Fruit fly (Drosophila melanogaster) whole organism, adult: ENCODE measurements around the gene nkd.
A peak's percentile ranks its signal among the peaks of the same experiment; 100 is the strongest.

ENCODE experiments used
- CG11617 ChIP-seq: fragments of 200-800 bp; sonication (Bioruptor generic); optimal IDR thresholded peaks from 2 replicates; lab custom pipeline; 2017; ENCODE audit warnings: mild to moderate bottlenecking, missing biosample characterization, missing genetic modification reagents, missing genetic modification characterization
- CG12768 ChIP-seq: fragments of 200-800 bp; sonication (Bioruptor generic); optimal IDR thresholded peaks from 2 replicates; lab custom pipeline; 2017; ENCODE audit warnings: missing biosample characterization, missing genetic modification characterization, mild to moderate bottlenecking, moderate library complexity, missing genetic modification reagents
- CG14711 ChIP-seq: fragments of 200-800 bp; sonication (Bioruptor generic); optimal IDR thresholded peaks from 2 replicates; lab custom pipeline; 2018; ENCODE audit warnings: missing biosample characterization, mild to moderate bottlenecking, missing genetic modification characterization, moderate library complexity
- CG1620 ChIP-seq: fragments of 200-800 bp; sonication (Bioruptor generic); optimal IDR thresholded peaks from 2 replicates; lab custom pipeline; 2016; ENCODE audit warnings: missing biosample characterization, missing genetic modification characterization
- CG33017 ChIP-seq: fragments of 200-800 bp; sonication (Bioruptor generic); optimal IDR thresholded peaks from 2 replicates; lab custom pipeline; 2018; ENCODE audit warnings: missing biosample characterization, mild to moderate bottlenecking, missing genetic modification characterization, moderate library complexity
- CG5204 ChIP-seq: fragments of 200-800 bp; sonication (Bioruptor generic); optimal IDR thresholded peaks from 2 replicates; lab custom pipeline; 2016; ENCODE audit warnings: missing biosample characterization, missing genetic modification characterization
- CG7045 ChIP-seq: fragments of 200-800 bp; sonication (Bioruptor generic); optimal IDR thresholded peaks from 2 replicates; lab custom pipeline; 2017; ENCODE audit warnings: missing biosample characterization, mild to moderate bottlenecking, missing genetic modification characterization
- CG7101 ChIP-seq: fragments of 200-800 bp; sonication (Bioruptor generic); optimal IDR thresholded peaks from 2 replicates; lab custom pipeline; 2018; ENCODE audit warnings: missing biosample characterization, mild to moderate bottlenecking, missing genetic modification characterization, moderate library complexity
- Clk ChIP-seq: fragments of 200-800 bp; sonication (Bioruptor generic); optimal IDR thresholded peaks from 2 replicates; lab custom pipeline; 2017; ENCODE audit warnings: missing biosample characterization, missing genetic modification characterization
- Crg-1 ChIP-seq: fragments of 200-800 bp; sonication (Bioruptor generic); optimal IDR thresholded peaks from 2 replicates; lab custom pipeline; 2016; ENCODE audit warnings: missing biosample characterization, missing genetic modification characterization
- Hr96 ChIP-seq: fragments of 200-800 bp; sonication (Bioruptor generic); optimal IDR thresholded peaks from 2 replicates; lab custom pipeline; 2016; ENCODE audit warnings: missing biosample characterization, missing genetic modification characterization
- Mnt ChIP-seq: fragments of 200-800 bp; sonication (Bioruptor generic); optimal IDR thresholded peaks from 2 replicates; lab custom pipeline; 2016; ENCODE audit warnings: missing biosample characterization, mild to moderate bottlenecking, missing genetic modification characterization
- bab1 ChIP-seq: fragments of 200-800 bp; sonication (Bioruptor generic); optimal IDR thresholded peaks from 3 replicates; lab custom pipeline; 2019; ENCODE audit warnings: missing biosample characterization, mild to moderate bottlenecking, missing genetic modification characterization, moderate library complexity
- cic ChIP-seq: fragments of 200-800 bp; sonication (Bioruptor generic); optimal IDR thresholded peaks from 2 replicates; lab custom pipeline; 2017; ENCODE audit warnings: missing biosample characterization, mild to moderate bottlenecking, missing genetic modification characterization, moderate library complexity
- cnc ChIP-seq, 2 experiments: fragments of >200 bp; optimal IDR thresholded peaks; 2 replicates each; lab custom pipeline; 2017
- kay ChIP-seq: fragments of 200-800 bp; sonication (Bioruptor generic); peaks from one replicate; lab custom pipeline; 2016; ENCODE audit warnings: missing biosample characterization, missing genetic modification characterization, borderline replicate concordance
- ovo ChIP-seq: fragments of 200-800 bp; sonication (Bioruptor generic); optimal IDR thresholded peaks from 2 replicates; lab custom pipeline; 2016; ENCODE audit warnings: missing biosample characterization, missing genetic modification characterization
- pad ChIP-seq: fragments of 200-800 bp; sonication (Bioruptor generic); optimal IDR thresholded peaks from 3 replicates; lab custom pipeline; 2017; ENCODE audit warnings: missing biosample characterization, missing genetic modification characterization, mild to moderate bottlenecking, moderate library complexity, missing genetic modification reagents
- tj ChIP-seq: fragments of 200-800 bp; sonication (Bioruptor generic); optimal IDR thresholded peaks from 3 replicates; lab custom pipeline; 2017; ENCODE audit warnings: missing biosample characterization, mild to moderate bottlenecking, missing genetic modification characterization, moderate library complexity
- toe ChIP-seq: fragments of 200-800 bp; sonication (Bioruptor generic); optimal IDR thresholded peaks from 2 replicates; lab custom pipeline; 2016; ENCODE audit warnings: missing biosample characterization, missing genetic modification characterization

nkd gene

DNA sequence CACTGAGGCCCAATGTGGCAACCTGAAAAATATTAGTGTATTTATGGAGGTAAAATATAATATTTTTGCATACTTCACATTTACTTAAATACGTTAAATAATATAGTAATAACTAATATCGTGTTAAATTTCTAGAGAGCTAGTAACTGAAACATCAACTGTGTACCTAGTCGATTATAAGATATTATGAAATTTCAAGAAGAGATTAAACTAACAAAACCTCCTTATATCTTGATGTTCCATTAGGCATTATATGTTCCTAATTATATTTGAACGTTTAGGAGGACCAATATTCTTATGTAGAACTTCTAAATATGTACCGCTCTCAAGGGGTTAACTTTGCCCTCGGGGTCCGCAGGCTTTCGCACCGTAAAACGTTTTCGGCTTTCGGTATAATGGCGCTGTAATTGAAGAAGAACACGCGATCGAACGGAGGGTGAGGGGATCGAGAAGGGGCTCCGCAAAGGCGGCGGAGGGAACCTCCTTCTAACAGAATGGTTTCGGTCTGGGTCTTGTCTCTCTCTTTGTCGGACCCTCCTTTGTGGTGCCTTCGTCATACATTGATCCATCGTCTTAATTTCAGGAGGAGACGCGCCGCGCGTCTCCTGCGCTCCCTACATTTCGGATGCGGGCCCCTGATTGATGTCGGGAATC, 1.3 kb upstream of the nkd start:
- no peak for TF ChIP-seq Clk (GFP tag; lab: Kevin White, UChicago)
- TF ChIP-seq CG14711 (tag; lab: Kevin White, UChicago), result no peak
- TF ChIP-seq kay (GFP tag; lab: Kevin White, UChicago), result no peak
- TF ChIP-seq tj, result no peak

DNA sequence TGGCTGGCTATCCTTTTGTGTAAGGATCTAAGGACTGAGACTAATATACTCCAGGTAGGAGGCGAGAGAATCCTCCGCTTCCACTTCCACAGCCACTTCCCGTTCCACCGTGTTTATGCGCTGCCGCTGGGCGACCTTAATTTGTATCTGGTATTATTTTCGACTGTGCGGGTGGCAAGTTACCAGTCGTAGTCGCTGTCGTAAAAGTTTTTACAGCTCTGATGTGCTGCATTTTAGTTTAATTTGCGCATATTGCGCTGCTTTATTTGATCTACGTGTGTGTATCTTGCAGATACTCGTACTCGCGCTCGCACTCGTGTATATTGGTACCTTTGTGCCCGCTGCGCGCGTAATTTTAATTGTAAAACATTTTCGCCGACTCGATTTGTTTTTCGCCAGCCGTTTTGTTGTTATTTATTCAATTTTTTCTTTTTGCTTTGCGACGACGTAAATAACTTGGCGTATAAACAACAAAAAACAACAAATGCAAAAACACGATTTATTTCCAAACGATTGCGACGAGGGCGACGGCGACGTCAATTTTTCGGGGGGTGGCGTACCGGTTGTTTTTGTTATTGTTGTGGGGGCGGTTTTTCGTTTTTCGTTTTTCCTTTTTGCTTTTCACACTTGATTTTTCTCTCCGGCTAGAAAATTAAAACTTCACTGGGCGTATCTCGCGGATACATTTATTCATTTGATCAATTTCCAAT, 505 bp downstream of the nkd start:
- TF ChIP-seq CG33017 (tag; lab: Kevin White, UChicago), result no peak
- TF ChIP-seq Clk (GFP tag; lab: Kevin White, UChicago), result peak; percentile 12
- TF ChIP-seq CG7045 (GFP tag; lab: Kevin White, UChicago), result peak; percentile 34
- TF ChIP-seq Hr96 (GFP tag; lab: Kevin White, UChicago), result no peak
- TF ChIP-seq cic, result peak; percentile 74
- peak; percentile 46 for TF ChIP-seq kay (GFP tag; lab: Kevin White, UChicago)
- TF ChIP-seq tj, result peak; percentile 76

DNA sequence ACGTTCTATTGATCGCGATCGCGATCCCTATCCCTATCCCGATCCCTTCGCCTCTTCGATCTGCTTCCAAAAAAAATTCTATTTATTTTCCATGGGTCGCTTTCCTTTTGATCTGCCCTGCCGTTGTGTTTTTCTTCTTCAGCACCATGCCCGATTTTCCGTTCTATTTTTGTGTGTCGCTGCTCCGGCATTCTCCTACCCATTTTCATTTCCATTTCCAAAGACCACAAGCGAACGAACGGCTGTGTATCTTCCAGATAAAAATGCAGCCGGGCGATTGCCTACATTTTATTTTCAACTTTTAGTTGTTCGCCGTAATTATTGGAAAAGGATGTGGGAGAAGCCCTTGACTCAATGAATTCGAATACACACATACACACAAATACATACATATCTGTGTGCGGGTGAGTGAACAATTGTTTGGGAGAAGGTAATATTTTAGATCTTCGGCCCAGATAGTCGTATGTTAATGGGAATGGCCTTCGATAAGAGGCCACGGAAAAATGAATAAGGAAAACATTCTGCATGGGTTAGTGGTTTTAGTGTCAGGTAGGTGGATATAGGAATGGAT, 1.7 kb downstream of the nkd start:
- TF ChIP-seq CG5204 (GFP tag; lab: Kevin White, UChicago) (no peak), Hr96 (GFP tag; lab: Kevin White, UChicago) (no peak)

- TF ChIP-seq kay (GFP tag; lab: Kevin White, UChicago) (no peak), ovo (GFP tag; lab: Kevin White, UChicago) (no peak), pad (no peak), CG11617 (GFP tag; lab: Kevin White, UChicago) (no peak), CG12768 (GFP tag; lab: Kevin White, UChicago) (no peak), toe (GFP tag; lab: Kevin White, UChicago) (no peak)
Observed at dm6 chr3L:19042501-19042900, 2.7 kb downstream of the nkd start.

- TF ChIP-seq bab1 (GFP tag; lab: Kevin White, UChicago), result no peak
- TF ChIP-seq CG11617 (GFP tag; lab: Kevin White, UChicago), result no peak
- no peak for TF ChIP-seq ovo (GFP tag; lab: Kevin White, UChicago)
- no peak for TF ChIP-seq toe (GFP tag; lab: Kevin White, UChicago)
- no peak for TF ChIP-seq CG7101
- no peak for TF ChIP-seq tj
- no peak for TF ChIP-seq Crg-1 (GFP tag; lab: Kevin White, UChicago)
- no peak for TF ChIP-seq CG7045 (GFP tag; lab: Kevin White, UChicago)
- TF ChIP-seq CG5204 (GFP tag; lab: Kevin White, UChicago), result no peak
- TF ChIP-seq Mnt, result no peak
- TF ChIP-seq CG1620 (GFP tag; lab: Kevin White, UChicago), result no peak
- no peak for TF ChIP-seq Clk (GFP tag; lab: Kevin White, UChicago)
- no peak for TF ChIP-seq kay (GFP tag; lab: Kevin White, UChicago)
- no peak for TF ChIP-seq CG12768 (GFP tag; lab: Kevin White, UChicago)
- no peak for TF ChIP-seq pad
- no peak for TF ChIP-seq cnc (optimal IDR thresholded peaks at IDR 0.05; lab: Kevin White, UChicago)
- TF ChIP-seq Hr96 (GFP tag; lab: Kevin White, UChicago), result no peak
- TF ChIP-seq cic, result no peak
- no peak for TF ChIP-seq CG14711 (tag; lab: Kevin White, UChicago)
Observed at dm6 chr3L:19041665-19042385, 3.4 kb downstream of the nkd start.

- TF ChIP-seq tj, result peak; percentile 58
- no peak for TF ChIP-seq cnc (optimal IDR thresholded peaks at IDR 0.05; lab: Kevin White, UChicago)
Observed at dm6 chr3L:19041161-19041560, 4.1 kb downstream of the nkd start.

DNA sequence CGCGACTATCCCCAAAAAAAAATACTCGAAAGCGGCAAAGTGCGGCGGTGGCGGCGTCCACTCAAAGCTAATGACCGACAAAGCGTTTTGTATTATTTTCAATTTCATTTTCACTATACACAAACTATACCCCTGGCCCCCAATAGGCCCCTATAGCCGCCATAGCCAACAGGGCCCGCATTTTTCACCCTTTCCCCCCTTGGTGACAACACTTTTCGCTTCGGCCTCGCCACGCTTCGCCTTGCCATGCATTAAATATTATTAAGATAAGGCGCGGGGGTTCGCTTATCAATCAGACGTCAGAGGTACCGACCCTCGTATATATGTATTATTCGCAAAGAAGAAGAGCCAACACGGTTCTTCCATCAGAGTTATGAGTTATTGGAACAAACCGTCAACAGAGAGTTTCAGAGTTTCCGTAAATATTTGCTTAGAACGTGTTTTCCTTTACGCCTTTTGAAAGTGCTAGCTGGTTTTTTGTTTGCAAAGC, 5.0 kb downstream of the nkd start:
- TF ChIP-seq Crg-1 (GFP tag; lab: Kevin White, UChicago) (no peak), toe (GFP tag; lab: Kevin White, UChicago) (no peak), ovo (GFP tag; lab: Kevin White, UChicago) (no peak), CG11617 (GFP tag; lab: Kevin White, UChicago) (no peak), cic (peak; percentile 73), CG12768 (GFP tag; lab: Kevin White, UChicago) (peak; percentile 49), kay (GFP tag; lab: Kevin White, UChicago) (peak; percentile 86), CG7045 (GFP tag; lab: Kevin White, UChicago) (no peak), tj (peak; percentile 79), Mnt (peak; percentile 9)
